Fruit fly (Drosophila melanogaster): Measurements from ENCODE around the gene rumpel.
A peak's percentile ranks its signal among the peaks of the same experiment; 100 is the strongest.

rumpel gene

DNA sequence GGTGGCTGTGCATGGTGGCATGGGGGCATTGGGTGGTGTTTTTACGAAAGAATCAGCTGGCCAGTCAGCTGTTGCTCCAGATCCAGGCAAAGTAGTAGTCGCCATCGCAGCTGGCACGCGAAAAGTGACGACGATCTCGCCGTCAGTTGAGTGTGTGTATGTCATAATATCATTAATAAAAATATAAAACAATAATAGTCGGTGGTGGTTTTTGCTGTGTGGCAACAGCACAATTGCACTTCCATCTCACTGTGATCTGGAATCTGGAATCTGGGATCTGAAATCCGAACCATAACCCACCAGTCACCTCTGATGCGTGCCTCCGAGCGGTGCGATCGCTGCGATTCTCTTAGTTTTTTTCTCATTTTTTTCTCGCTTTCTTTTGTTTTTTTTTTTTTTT lies at the start of gene rumpel:
rumpel (plus strand) TSS at position 301 of the 400 bp plus-strand sequence.
- TF ChIP-seq CG8478 (optimal IDR thresholded peaks at IDR 0.05) (no peak), CTCF (optimal IDR thresholded peaks at IDR 0.05) (no peak)

DNA sequence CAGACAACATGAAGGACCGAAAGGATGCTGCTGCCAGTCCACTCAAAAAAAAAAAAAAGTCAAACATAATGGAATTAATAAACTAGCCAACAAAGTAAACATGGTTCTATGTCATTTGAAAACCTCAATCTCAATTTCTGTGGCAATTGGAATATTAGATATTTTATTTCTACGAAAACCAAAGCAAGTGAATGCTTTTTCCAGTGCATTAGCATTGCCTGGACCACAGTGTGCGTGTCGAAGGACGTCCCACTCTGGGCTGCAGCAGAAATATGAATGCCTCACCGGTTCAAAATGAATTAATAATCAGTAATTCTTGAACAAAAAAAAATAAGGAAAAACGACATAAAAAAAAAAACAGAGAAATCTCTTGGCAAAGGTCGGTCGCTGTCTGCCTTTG lies 45.9 kb upstream of the rumpel start:
- no peak for TF ChIP-seq CTCF (optimal IDR thresholded peaks at IDR 0.05)
- no peak for TF ChIP-seq CG8478 (optimal IDR thresholded peaks at IDR 0.05)

DNA sequence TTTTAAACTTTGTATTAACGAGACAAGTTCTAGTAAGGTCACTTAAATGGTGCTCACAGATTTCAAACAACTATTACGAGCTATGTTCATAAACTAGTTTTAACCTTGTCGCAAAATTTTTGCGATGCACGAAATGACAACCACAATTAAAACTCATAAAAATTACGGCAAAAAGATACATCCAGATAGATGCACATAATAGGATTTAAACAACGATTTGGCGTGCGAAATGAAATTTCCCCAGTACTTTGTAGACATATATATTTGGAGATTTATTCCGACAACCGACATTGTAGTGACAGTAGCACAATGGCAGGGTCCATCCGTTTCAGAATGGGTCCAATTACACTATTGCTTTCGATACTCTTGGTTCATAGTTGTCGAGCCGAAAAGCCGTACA lies 40.6 kb upstream of the rumpel start, which contains the start of gene CheA7a:
CheA7a (plus strand) TSS at position 301 of the 400 bp plus-strand sequence.
- TF ChIP-seq CTCF (optimal IDR thresholded peaks at IDR 0.05), result no peak
- no peak for TF ChIP-seq CG8478 (optimal IDR thresholded peaks at IDR 0.05)

DNA sequence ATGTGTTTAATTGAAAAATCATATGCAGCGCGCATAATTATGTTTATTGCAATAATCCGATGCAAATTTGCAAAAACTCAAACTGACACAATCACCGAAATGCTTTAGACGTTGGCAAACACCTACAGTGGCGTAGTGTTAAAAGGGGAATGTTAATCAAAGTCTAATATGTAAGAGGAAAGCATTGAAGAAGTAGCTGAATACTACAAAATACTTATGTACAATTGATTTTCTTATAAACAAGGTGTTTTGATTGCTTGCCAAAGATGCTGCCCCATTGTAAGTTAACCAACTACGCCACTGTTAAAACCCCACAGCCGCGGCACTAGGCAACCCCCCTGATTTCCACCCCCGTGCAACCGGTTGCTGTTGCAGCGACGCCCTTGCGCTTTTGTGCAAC lies 38.8 kb upstream of the rumpel start:
- TF ChIP-seq CTCF (optimal IDR thresholded peaks at IDR 0.05) (no peak), CG8478 (optimal IDR thresholded peaks at IDR 0.05) (no peak)

DNA sequence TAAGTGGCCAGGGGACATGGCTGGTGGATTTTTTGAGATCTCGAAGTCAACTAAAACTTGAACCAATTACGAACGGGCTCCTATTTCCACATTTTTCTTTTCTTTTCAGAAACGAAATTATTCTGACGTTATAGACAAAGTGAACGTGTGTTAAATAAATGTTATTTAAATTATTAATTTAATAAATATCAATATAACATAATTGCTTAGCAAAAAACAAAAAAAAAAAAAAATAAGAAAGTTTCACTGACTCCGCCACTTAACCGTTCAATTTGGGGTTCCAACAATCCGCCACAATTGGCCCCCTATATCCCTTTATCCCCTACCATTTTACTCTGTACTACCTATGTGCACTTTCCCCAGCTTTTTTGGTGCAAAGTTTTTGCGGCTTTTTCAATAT lies 35.5 kb upstream of the rumpel start, which contains the start of gene CG42781:
CG42781 (minus strand) TSS at position 101 of the 400 bp plus-strand sequence.
- TF ChIP-seq CTCF (optimal IDR thresholded peaks at IDR 0.05) (no peak), CG8478 (optimal IDR thresholded peaks at IDR 0.05) (no peak)

DNA sequence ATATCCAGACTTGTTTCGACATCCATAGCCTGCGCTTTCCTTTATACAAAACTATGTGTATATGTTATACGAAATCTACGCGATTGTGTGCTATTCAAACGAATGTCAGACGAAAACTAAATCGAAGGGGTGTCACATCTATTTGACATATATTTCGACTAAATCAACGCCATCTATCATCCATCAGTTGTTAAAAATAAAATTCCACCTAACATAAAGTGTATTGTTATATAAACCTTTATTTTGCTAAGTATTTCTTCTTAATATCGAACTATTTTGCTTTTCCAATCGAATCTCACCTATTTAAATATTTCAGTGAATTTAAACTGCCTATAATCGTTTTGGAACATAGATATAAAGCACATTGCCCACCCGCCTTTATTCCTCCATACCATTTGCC lies 15.3 kb upstream of the rumpel start, which contains the start of gene CG15035:
CG15035 (minus strand) TSS at position 101 of the 400 bp plus-strand sequence.
- no peak for TF ChIP-seq CTCF (optimal IDR thresholded peaks at IDR 0.05)
- no peak for TF ChIP-seq CG8478 (optimal IDR thresholded peaks at IDR 0.05)

DNA sequence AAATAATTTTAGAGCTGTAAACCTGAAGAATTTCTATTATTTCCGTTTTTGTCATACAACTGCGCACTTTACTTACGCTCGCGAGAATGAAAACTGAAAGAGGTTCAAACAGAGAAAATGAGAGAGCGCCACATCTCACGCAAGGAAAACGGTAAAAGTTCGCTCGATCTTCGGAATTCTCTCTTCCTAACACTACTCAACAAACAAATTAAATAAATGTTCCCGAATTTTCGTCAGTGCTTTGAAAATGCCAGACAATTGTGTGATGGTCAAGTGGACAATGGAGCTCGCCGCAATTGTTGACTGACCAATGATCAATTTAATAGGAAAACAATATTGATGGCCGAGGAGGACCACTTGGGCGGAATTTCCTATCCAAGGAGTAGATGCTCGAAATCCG lies 12.7 kb upstream of the rumpel start, which contains the start of gene CG1677:
CG1677 (minus strand) TSS at position 101 of the 400 bp plus-strand sequence.
- TF ChIP-seq CTCF (optimal IDR thresholded peaks at IDR 0.05) (no peak), CG8478 (optimal IDR thresholded peaks at IDR 0.05) (no peak)

dm6 chrX:7406908-7407307 lies 11.5 kb upstream of the rumpel start, which contains the start of gene CG32727:
TSS of gene CG32727 (plus strand) at chrX:7407208.
- TF ChIP-seq CG8478 (optimal IDR thresholded peaks at IDR 0.05) (no peak), CTCF (optimal IDR thresholded peaks at IDR 0.05) (no peak)

- TF ChIP-seq CTCF (optimal IDR thresholded peaks at IDR 0.05) (no peak), CG8478 (optimal IDR thresholded peaks at IDR 0.05) (no peak)
These were observed 6.6 kb upstream of the rumpel start, which contains the start of gene CG42246 for dm6 chrX:7411806-7412205. TSS of gene CG42246 (minus strand) at chrX:7411906.

dm6 chrX:7412368-7412767 lies 6.0 kb upstream of the rumpel start, which contains the start of gene CG42704:
TSS of gene CG42704 (plus strand) at chrX:7412668.
- TF ChIP-seq CTCF (optimal IDR thresholded peaks at IDR 0.05), result no peak
- TF ChIP-seq CG8478 (optimal IDR thresholded peaks at IDR 0.05), result no peak

- TF ChIP-seq CG8478 (optimal IDR thresholded peaks at IDR 0.05) (no peak), CTCF (optimal IDR thresholded peaks at IDR 0.05) (no peak)
These were observed 4.8 kb upstream of the rumpel start, which contains the start of gene CG42705 for dm6 chrX:7413569-7413968. TSS of gene CG42705 (plus strand) at chrX:7413869.

dm6 chrX:7415027-7415426 lies 3.4 kb upstream of the rumpel start:
- no peak for TF ChIP-seq CTCF (optimal IDR thresholded peaks at IDR 0.05)
- no peak for TF ChIP-seq CG8478 (optimal IDR thresholded peaks at IDR 0.05)

dm6 chrX:7416953-7417352 lies 1.4 kb upstream of the rumpel start, which contains the start of gene CG34337:
TSS of gene CG34337 (plus strand) at chrX:7417253.
- no peak for TF ChIP-seq CG8478 (optimal IDR thresholded peaks at IDR 0.05)
- no peak for TF ChIP-seq CTCF (optimal IDR thresholded peaks at IDR 0.05)

DNA sequence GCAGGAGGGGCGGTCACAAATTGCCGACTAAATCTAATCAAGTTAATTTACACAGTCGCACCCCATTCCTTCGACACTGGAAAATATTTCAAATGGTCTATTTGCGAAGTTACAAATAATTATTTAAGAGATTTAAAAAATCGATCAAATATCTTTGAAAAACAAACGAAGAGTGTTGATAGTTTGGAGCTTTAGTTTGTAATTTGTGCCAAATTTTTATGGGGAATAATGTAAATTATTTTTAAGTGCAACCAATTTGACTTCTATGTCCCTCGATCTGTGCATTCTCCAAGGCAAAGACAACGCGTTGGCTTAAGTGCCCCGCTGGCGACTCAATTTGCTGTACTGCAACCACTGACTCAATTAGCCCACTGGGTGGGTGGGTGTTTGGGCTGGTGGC lies 519 bp upstream of the rumpel start:
- TF ChIP-seq CTCF (optimal IDR thresholded peaks at IDR 0.05), result no peak
- TF ChIP-seq CG8478 (optimal IDR thresholded peaks at IDR 0.05), result no peak

dm6 chrX:7422577-7422976 lies 4.2 kb downstream of the rumpel start:
- TF ChIP-seq CG8478 (optimal IDR thresholded peaks at IDR 0.05) (no peak), CTCF (optimal IDR thresholded peaks at IDR 0.05) (peak; percentile 55 to 58)

DNA sequence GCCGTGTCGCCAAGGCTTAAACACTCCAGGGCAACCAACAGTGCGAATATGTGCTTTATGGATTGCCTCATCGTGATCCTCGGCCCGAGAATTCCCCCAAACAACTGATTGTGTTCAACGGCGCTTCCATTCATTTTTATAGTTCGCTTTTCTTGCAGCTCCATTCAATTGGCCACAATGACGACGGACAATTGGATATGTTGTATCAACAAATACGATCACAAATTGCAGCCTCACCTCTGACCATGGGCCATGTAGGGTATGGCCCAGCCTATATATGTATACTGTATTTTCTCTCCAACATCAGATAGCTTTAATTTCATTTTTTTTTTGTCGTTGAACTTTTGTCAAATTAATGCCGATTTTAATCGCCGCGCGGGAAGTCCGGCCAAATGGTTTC lies 6.3 kb downstream of the rumpel start, which contains the start of gene CG15036:
CG15036 (minus strand) TSS at position 101 of the 400 bp plus-strand sequence.
- TF ChIP-seq CTCF (optimal IDR thresholded peaks at IDR 0.05) (no peak), CG8478 (optimal IDR thresholded peaks at IDR 0.05) (no peak)

DNA sequence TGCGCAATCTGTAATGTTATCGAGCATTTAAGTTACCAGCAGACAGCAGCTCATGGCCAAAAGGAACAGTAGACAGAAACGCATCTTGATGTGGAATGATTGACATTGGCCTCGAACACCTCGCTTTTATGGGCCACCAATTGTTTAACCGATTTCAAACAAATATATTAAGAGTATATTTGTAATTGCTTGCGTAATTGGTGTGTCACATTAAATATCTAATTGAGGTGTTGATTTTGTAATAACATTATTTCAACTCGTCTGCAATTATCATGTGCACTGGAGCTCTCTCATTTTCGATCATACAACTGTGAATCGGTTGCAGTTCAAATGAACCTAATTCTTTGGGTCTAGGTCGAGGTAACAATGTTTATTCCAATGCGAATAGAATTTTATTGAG lies 7.2 kb downstream of the rumpel start, which contains the start of gene CG32726:
CG32726 (minus strand) TSS at position 101 of the 400 bp plus-strand sequence.
- TF ChIP-seq CTCF (optimal IDR thresholded peaks at IDR 0.05) (no peak), CG8478 (optimal IDR thresholded peaks at IDR 0.05) (no peak)

Data from S2 (cell line).